Worm (Caenorhabditis elegans): ENCODE results near the gene ZK185.3.

DNA sequence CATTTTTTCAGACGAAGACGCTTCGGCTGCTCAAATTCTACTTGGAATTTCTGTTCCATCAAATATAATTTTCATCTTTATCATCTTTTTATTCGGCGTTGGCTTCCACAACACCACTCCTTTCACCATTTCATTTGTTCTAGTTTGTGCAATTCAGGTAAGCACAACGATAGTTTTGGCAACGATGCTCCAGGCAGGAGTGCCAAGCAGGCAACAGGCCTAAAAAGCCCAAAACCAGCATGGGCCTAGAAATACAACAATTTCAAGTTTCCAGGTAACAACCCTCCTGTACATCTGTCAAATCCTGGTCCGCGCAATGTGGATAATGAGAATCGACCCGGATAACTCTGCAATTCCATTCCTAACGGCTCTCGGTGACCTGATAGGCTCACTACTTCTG is 11.0 kb upstream of the ZK185.3 start:
- TF ChIP-seq snpc-4 (tag; optimal IDR thresholded peaks at IDR 0.05), result no peak
- no peak for TF ChIP-seq nhr-237 (tag; optimal IDR thresholded peaks at IDR 0.05)
- no peak for TF ChIP-seq ceh-82 (tag; optimal IDR thresholded peaks at IDR 0.05)
- TF ChIP-seq fkh-10 (GFP tag; optimal IDR thresholded peaks at IDR 0.05), result no peak

Data from whole organism, L4 larva.